Worm (Caenorhabditis elegans) whole organism, L1 larva: Measurements from ENCODE around the gene zmp-5.
A peak's percentile ranks its signal among the peaks of the same experiment; 100 is the strongest.

ENCODE experiments used
- C04F5.9 ChIP-seq: sonication (generic microtip); optimal IDR thresholded peaks from 2 replicates; lab custom pipeline; 2016; ENCODE audit warnings: missing genetic modification characterization, missing compliant biosample characterization
- C34B4.2 ChIP-seq: sonication (generic microtip); optimal IDR thresholded peaks from 2 replicates; lab custom pipeline; 2017; ENCODE audit warnings: mild to moderate bottlenecking, missing genetic modification characterization, missing compliant biosample characterization
- F16B12.6 ChIP-seq: fragments of 150-350 bp; optimal IDR thresholded peaks from 2 replicates; lab custom pipeline; 2014; ENCODE audit warnings: missing biosample characterization, missing genetic modification characterization
- aha-1 ChIP-seq: fragments of 150-350 bp; optimal IDR thresholded peaks from 2 replicates; lab custom pipeline; 2014; ENCODE audit warnings: missing biosample characterization, missing genetic modification characterization
- alr-1 ChIP-seq: fragments of 200-800 bp; sonication (Bioruptor generic); optimal IDR thresholded peaks from 2 replicates; lab custom pipeline; 2018; ENCODE audit warnings: borderline replicate concordance, mild to moderate bottlenecking, missing genetic modification characterization, missing compliant biosample characterization
- ama-1 ChIP-seq: fragments of 150-350 bp; optimal IDR thresholded peaks from 2 replicates; lab custom pipeline; 2014
- blmp-1 ChIP-seq: fragments of 150-350 bp; optimal IDR thresholded peaks from 2 replicates; lab custom pipeline; 2014; ENCODE audit warnings: missing biosample characterization, missing genetic modification characterization
- ceh-63 ChIP-seq: fragments of 200-800 bp; sonication (Bioruptor generic); optimal IDR thresholded peaks from 2 replicates; lab custom pipeline; 2018; ENCODE audit warnings: mild to moderate bottlenecking, missing genetic modification characterization, missing compliant biosample characterization
- ceh-8 ChIP-seq: fragments of 200-800 bp; sonication (Bioruptor generic); optimal IDR thresholded peaks from 2 replicates; lab custom pipeline; 2018; ENCODE audit warnings: mild to moderate bottlenecking, missing genetic modification characterization, moderate library complexity, missing compliant biosample characterization
- ceh-82 ChIP-seq, 3 experiments: fragments of 150-350 bp in 1 of 3; sonication (generic microtip) in 2 of 3; optimal IDR thresholded peaks; 2 replicates each; lab custom pipeline; 2014 to 2017; ENCODE audit warnings: missing biosample characterization in 3 of 3, missing genetic modification characterization in 3 of 3
- ceh-88 ChIP-seq: fragments of 200-800 bp; sonication (Bioruptor generic); IDR thresholded peaks from 2 replicates; pipeline ENCODE4 v1.3.6; 2022; ENCODE audit warnings: missing genetic modification characterization, missing compliant biosample characterization
- ceh-90 ChIP-seq: sonication (generic microtip); optimal IDR thresholded peaks from 2 replicates; lab custom pipeline; 2016; ENCODE audit warnings: missing genetic modification characterization, missing compliant biosample characterization
- ces-1 ChIP-seq: fragments of 150-350 bp; optimal IDR thresholded peaks from 2 replicates; lab custom pipeline; 2014; ENCODE audit warnings: missing biosample characterization, missing genetic modification reagents, missing genetic modification characterization
- dpl-1 ChIP-seq, 3 experiments: fragments of 150-350 bp in 2 of 3; sonication (generic microtip) in 1 of 3; optimal IDR thresholded peaks; 2 replicates each; lab custom pipeline; 2014 to 2017; ENCODE audit warnings: missing biosample characterization in 3 of 3, missing genetic modification characterization in 3 of 3, missing genetic modification reagents in 3 of 3
- dsc-1 ChIP-seq: sonication (generic microtip); optimal IDR thresholded peaks from 2 replicates; lab custom pipeline; 2016; ENCODE audit warnings: mild to moderate bottlenecking, missing genetic modification characterization, missing compliant biosample characterization
- efl-3 ChIP-seq: fragments of 200-800 bp; sonication (Bioruptor generic); optimal IDR thresholded peaks from 2 replicates; lab custom pipeline; 2018; ENCODE audit warnings: mild to moderate bottlenecking, missing genetic modification characterization, missing compliant biosample characterization
- egl-13 ChIP-seq: sonication (generic microtip); optimal IDR thresholded peaks from 2 replicates; lab custom pipeline; 2016; ENCODE audit warnings: missing genotype, missing genetic modification reagents, missing genetic modification characterization, missing compliant biosample characterization
- egl-27 ChIP-seq, 2 experiments: fragments of 150-350 bp in 1 of 2; sonication (generic microtip); optimal IDR thresholded peaks; 3 replicates each; lab custom pipeline; 2017 to 2018; ENCODE audit warnings: missing biosample characterization in 2 of 2, missing genetic modification characterization in 2 of 2, missing genetic modification reagents in 2 of 2
- elt-3 ChIP-seq, 6 experiments: fragments of 150-350 bp in 1 of 6; sonication (generic microtip); optimal IDR thresholded peaks; 2 replicates each; lab custom pipeline; 2017 to 2018; ENCODE audit warnings: missing biosample characterization in 6 of 6, missing genetic modification characterization in 6 of 6, inconsistent platforms in 1 of 6
- ets-5 ChIP-seq: fragments of 200-800 bp; sonication (Bioruptor generic); IDR thresholded peaks from 2 replicates; pipeline ENCODE4 v1.3.6; 2022; ENCODE audit warnings: missing genetic modification characterization, missing compliant biosample characterization
- fkh-10 ChIP-seq: sonication (generic microtip); optimal IDR thresholded peaks from 2 replicates; lab custom pipeline; 2017; ENCODE audit warnings: missing biosample characterization, missing genetic modification reagents, missing genetic modification characterization
- fkh-4 ChIP-seq: sonication (generic microtip); optimal IDR thresholded peaks from 2 replicates; lab custom pipeline; 2016; ENCODE audit warnings: missing compliant biosample characterization, missing genetic modification characterization, borderline replicate concordance
- fos-1 ChIP-seq: fragments of 150-350 bp; optimal IDR thresholded peaks from 2 replicates; lab custom pipeline; 2014; ENCODE audit warnings: missing biosample characterization, missing genetic modification characterization
- grh-1 ChIP-seq: fragments of 200-800 bp; sonication (Bioruptor generic); IDR thresholded peaks from 2 replicates; pipeline ENCODE4 v1.3.6; 2022; ENCODE audit warnings: missing genetic modification reagents, missing genetic modification characterization, missing compliant biosample characterization
- hlh-4 ChIP-seq: sonication (generic microtip); optimal IDR thresholded peaks from 2 replicates; lab custom pipeline; 2016; ENCODE audit warnings: mild to moderate bottlenecking, missing genetic modification characterization, missing compliant biosample characterization
- irx-1 ChIP-seq: sonication (generic microtip); optimal IDR thresholded peaks from 2 replicates; lab custom pipeline; 2016; ENCODE audit warnings: missing genetic modification characterization, missing compliant biosample characterization
- isw-1 ChIP-seq: fragments of 200-800 bp; sonication (Bioruptor generic); IDR thresholded peaks from 2 replicates; pipeline ENCODE4 v1.3.6; 2022; ENCODE audit warnings: missing genetic modification characterization, missing compliant biosample characterization
- lin-13 ChIP-seq: fragments of 150-350 bp; optimal IDR thresholded peaks from 2 replicates; lab custom pipeline; 2014; ENCODE audit warnings: missing biosample characterization, missing genetic modification reagents, missing genetic modification characterization
- lin-15B ChIP-seq: fragments of 150-350 bp; sonication (generic microtip); optimal IDR thresholded peaks from 3 replicates; lab custom pipeline; 2014; ENCODE audit warnings: missing biosample characterization, missing genetic modification characterization
- lin-35 ChIP-seq, 2 experiments: fragments of 150-350 bp; optimal IDR thresholded peaks; 2 replicates each; lab custom pipeline; 2014; ENCODE audit warnings: missing biosample characterization in 2 of 2, missing genetic modification characterization in 2 of 2, missing genetic modification reagents in 2 of 2
- lin-39 ChIP-seq: fragments of 150-350 bp; optimal IDR thresholded peaks from 2 replicates; lab custom pipeline; 2014; ENCODE audit warnings: missing biosample characterization, missing genetic modification reagents, missing genetic modification characterization
- mab-9 ChIP-seq: fragments of 200-800 bp; sonication (Bioruptor generic); IDR thresholded peaks from 2 replicates; pipeline ENCODE4 v1.3.6; 2022; ENCODE audit warnings: missing genetic modification reagents, missing genetic modification characterization, missing compliant biosample characterization
- mep-1 ChIP-seq: fragments of 150-350 bp; optimal IDR thresholded peaks from 2 replicates; lab custom pipeline; 2014; ENCODE audit warnings: missing biosample characterization, missing genetic modification characterization
- nhr-11 ChIP-seq: fragments of 150-350 bp; optimal IDR thresholded peaks from 2 replicates; lab custom pipeline; 2014; ENCODE audit warnings: missing biosample characterization, missing genetic modification characterization
- nhr-12 ChIP-seq: sonication (generic microtip); optimal IDR thresholded peaks from 2 replicates; lab custom pipeline; 2017; ENCODE audit warnings: missing biosample characterization, missing genetic modification characterization
- nhr-19 ChIP-seq: fragments of 200-800 bp; sonication (Bioruptor generic); conservative IDR thresholded peaks from 2 replicates; pipeline ENCODE4 v1.3.6; 2022; ENCODE audit warnings: missing genetic modification characterization, missing compliant biosample characterization
- nhr-28 ChIP-seq: fragments of 150-350 bp; optimal IDR thresholded peaks from 2 replicates; lab custom pipeline; 2014; ENCODE audit warnings: missing biosample characterization, missing genetic modification characterization
- nhr-77 ChIP-seq: fragments of 150-350 bp; optimal IDR thresholded peaks from 2 replicates; lab custom pipeline; 2014; ENCODE audit warnings: missing biosample characterization, missing genetic modification characterization
- nhr-84 ChIP-seq: sonication (generic microtip); optimal IDR thresholded peaks from 2 replicates; lab custom pipeline; 2017; ENCODE audit warnings: missing biosample characterization, missing genetic modification characterization
- nhr-85 ChIP-seq: sonication (generic microtip); peaks from one replicate; lab custom pipeline; 2016; ENCODE audit warnings: missing genetic modification characterization, inconsistent platforms, missing compliant biosample characterization
- pag-3 ChIP-seq: sonication (generic microtip); optimal IDR thresholded peaks from 2 replicates; lab custom pipeline; 2017; ENCODE audit warnings: missing genetic modification characterization, mild to moderate bottlenecking, missing compliant biosample characterization, antibody characterized with exemption, borderline replicate concordance; ENCODE audit not compliant: insufficient read depth
- pax-3 ChIP-seq: fragments of 200-800 bp; sonication (Bioruptor generic); optimal IDR thresholded peaks from 2 replicates; lab custom pipeline; 2018; ENCODE audit warnings: mild to moderate bottlenecking, missing genetic modification characterization, moderate library complexity, missing compliant biosample characterization
- pqm-1 ChIP-seq: sonication (generic microtip); optimal IDR thresholded peaks from 3 replicates; lab custom pipeline; 2017; ENCODE audit warnings: missing biosample characterization, missing genetic modification characterization
- skn-1 ChIP-seq: fragments of 150-350 bp; optimal IDR thresholded peaks from 2 replicates; lab custom pipeline; 2014; ENCODE audit warnings: missing biosample characterization, missing genetic modification characterization
- snu-23 ChIP-seq: sonication (generic microtip); optimal IDR thresholded peaks from 2 replicates; lab custom pipeline; 2016; ENCODE audit warnings: missing genetic modification characterization, missing compliant biosample characterization
- sox-4 ChIP-seq: sonication (generic microtip); optimal IDR thresholded peaks from 2 replicates; lab custom pipeline; 2016; ENCODE audit warnings: missing genetic modification characterization, missing compliant biosample characterization
- sptf-1 ChIP-seq: fragments of 150-350 bp; optimal IDR thresholded peaks from 2 replicates; lab custom pipeline; 2014; ENCODE audit warnings: missing biosample characterization, missing genetic modification characterization
- swsn-7 ChIP-seq: sonication (generic microtip); optimal IDR thresholded peaks from 2 replicates; lab custom pipeline; 2016; ENCODE audit warnings: missing genetic modification characterization, missing compliant biosample characterization
- tlp-1 ChIP-seq: fragments of 150-350 bp; optimal IDR thresholded peaks from 2 replicates; lab custom pipeline; 2014; ENCODE audit warnings: missing biosample characterization, missing genetic modification characterization
- unc-130 ChIP-seq: fragments of 150-350 bp; optimal IDR thresholded peaks from 2 replicates; lab custom pipeline; 2017; ENCODE audit warnings: missing biosample characterization, missing genetic modification characterization, inconsistent platforms
- unc-98 ChIP-seq: fragments of 200-800 bp; sonication (Bioruptor generic); IDR thresholded peaks from 2 replicates; pipeline ENCODE4 v1.3.6; 2022; ENCODE audit warnings: missing genetic modification characterization, missing compliant biosample characterization
- zag-1 ChIP-seq: fragments of 150-350 bp; optimal IDR thresholded peaks from 2 replicates; lab custom pipeline; 2014; ENCODE audit warnings: missing biosample characterization, missing genetic modification characterization
- ztf-11 ChIP-seq, 2 experiments: sonication (generic microtip); optimal IDR thresholded peaks; 2 replicates each; lab custom pipeline; 2016 to 2017; ENCODE audit warnings: missing genetic modification characterization in 2 of 2, missing biosample characterization in 1 of 2, missing compliant biosample characterization in 1 of 2

Gene zmp-5

DNA sequence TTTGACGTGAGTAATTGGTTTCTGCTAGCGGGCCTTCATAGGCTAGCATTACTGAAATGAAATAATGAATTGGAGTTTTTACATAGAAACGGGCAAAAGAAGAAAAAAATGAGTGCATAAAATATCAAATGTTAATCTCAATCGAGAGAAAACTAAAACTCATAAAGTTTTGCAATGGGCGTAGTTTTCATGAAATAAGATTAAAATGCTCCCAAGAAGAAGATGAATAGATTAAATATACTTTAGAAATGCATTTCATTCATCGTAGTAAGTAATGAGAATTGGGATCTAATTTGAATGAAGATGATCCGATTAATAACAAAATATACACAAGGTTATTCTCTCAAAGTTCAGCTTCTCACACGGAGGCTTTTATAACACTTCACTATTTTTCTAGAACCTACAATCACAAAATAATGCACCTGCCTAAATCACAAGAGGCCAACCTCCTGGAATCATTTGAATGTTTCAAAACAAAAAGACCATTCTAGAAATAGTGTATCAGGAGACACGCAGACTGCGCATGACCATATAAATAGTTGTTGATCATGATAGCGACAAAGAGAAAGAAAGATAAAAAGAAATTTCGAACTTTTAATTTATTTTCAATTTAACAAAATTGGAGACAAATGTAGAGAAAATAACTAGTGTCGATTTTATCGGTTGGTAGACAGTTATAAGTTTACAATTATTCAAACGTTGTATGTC is 21.0 kb downstream of the zmp-5 start, which contains the start of gene nhr-17:
TSS of gene nhr-17 (minus strand) at position 51 of the 708 bp plus-strand sequence.
- TF ChIP-seq nhr-12 (no peak), lin-35 (GFP tag; optimal IDR thresholded peaks at IDR 0.05; lab: Kevin White, UChicago) (peak; percentile 8 to 68), irx-1 (no peak), fos-1 (tag; lab: Kevin White, UChicago) (no peak), efl-3 (no peak), nhr-85 (tag; lab: Kevin White, UChicago) (peak; percentile 76), sox-4 (tag; lab: Kevin White, UChicago) (no peak), swsn-7 (tag; lab: Kevin White, UChicago) (peak; percentile 20), ces-1 (no peak), unc-98 (GFP tag; lab: Robert Waterston, UW) (no peak), ama-1 (lab: Kevin White, UChicago) (no peak), skn-1 (tag; lab: Kevin White, UChicago) (peak; percentile 58), blmp-1 (tag; lab: Kevin White, UChicago) (peak; percentile 41), egl-27 (tag; optimal IDR thresholded peaks at IDR 0.05; lab: Kevin White, UChicago) (no peak), fkh-4 (no peak), sptf-1 (tag; lab: Kevin White, UChicago) (no peak), ceh-82 (tag; optimal IDR thresholded peaks at IDR 0.05; lab: Kevin White, UChicago) (peak in 1 of 3 experiments; percentile 2), lin-39 (tag; lab: Kevin White, UChicago) (no peak), aha-1 (tag; lab: Kevin White, UChicago) (no peak), pax-3 (tag; lab: Kevin White, UChicago) (peak; percentile 6), isw-1 (GFP tag; lab: Robert Waterston, UW) (no peak), dpl-1 (GFP tag; optimal IDR thresholded peaks at IDR 0.05; lab: Kevin White, UChicago) (peak in 2 of 3 experiments; percentile 22 to 36), pqm-1 (tag; lab: Kevin White, UChicago) (no peak), grh-1 (GFP tag; lab: Robert Waterston, UW) (no peak), C04F5.9 (tag; lab: Kevin White, UChicago) (no peak), fkh-10 (GFP tag; lab: Kevin White, UChicago) (no peak), mab-9 (GFP tag; lab: Robert Waterston, UW) (no peak), ceh-88 (GFP tag; lab: Robert Waterston, UW) (no peak), nhr-11 (tag; lab: Kevin White, UChicago) (no peak), lin-13 (GFP tag; lab: Kevin White, UChicago) (peak; percentile 31), alr-1 (tag; lab: Kevin White, UChicago) (no peak), C34B4.2 (no peak), F16B12.6 (tag; lab: Kevin White, UChicago) (no peak), ztf-11 (tag; optimal IDR thresholded peaks at IDR 0.05; lab: Kevin White, UChicago) (no peak), nhr-28 (tag; lab: Kevin White, UChicago) (no peak), tlp-1 (no peak), nhr-19 (peak; percentile 44), elt-3 (tag; optimal IDR thresholded peaks at IDR 0.05; lab: Kevin White, UChicago) (peak in 2 of 6 experiments; percentile 57 to 80), lin-15B (tag; lab: Kevin White, UChicago) (no peak), hlh-4 (peak; percentile 78), ets-5 (GFP tag; lab: Robert Waterston, UW) (no peak), ceh-90 (tag; lab: Kevin White, UChicago) (no peak), dsc-1 (tag; lab: Kevin White, UChicago) (peak; percentile 82), pag-3 (tag; lab: Kevin White, UChicago) (no peak), unc-130 (no peak), egl-13 (tag; lab: Kevin White, UChicago) (peak; percentile 19), ceh-63 (GFP tag; lab: Kevin White, UChicago) (no peak), nhr-77 (tag; lab: Kevin White, UChicago) (no peak), zag-1 (no peak), nhr-84 (no peak), mep-1 (tag; lab: Kevin White, UChicago) (peak; percentile 77), snu-23 (GFP tag; lab: Kevin White, UChicago) (peak; percentile 79), ceh-8 (GFP tag; lab: Kevin White, UChicago) (no peak)
